Fruit fly (Drosophila melanogaster): ENCODE data around the gene CG31886.

CG31886 gene

DNA sequence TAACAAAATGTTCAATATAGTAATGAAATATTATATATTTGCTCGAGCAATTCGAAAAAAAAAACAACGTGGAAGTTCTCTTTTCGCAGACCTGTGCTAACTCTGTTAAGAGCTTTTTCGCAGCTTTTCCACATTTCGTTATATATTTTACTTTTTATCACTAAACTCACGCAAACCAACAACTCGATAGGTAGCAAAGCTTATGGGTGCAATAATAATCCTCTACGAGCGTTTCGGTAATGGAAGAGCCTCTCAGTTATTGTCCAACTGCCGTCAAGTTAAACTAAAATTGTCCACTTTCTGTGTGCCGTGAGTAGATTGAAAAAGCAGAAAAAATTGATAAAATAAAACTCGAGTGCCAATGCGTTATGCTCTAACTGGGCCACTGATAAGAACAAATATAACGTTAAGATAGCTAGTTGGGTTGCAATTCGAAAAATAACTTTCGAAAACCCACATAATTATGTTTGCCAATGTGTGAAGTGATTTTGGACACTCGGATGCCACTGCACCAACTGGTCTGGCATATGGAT, 25.1 kb downstream of the CG31886 start, which contains the start of gene Tsp29Fa:
TSS of gene Tsp29Fa (plus strand) at position 253 of the 533 bp plus-strand sequence.
- TF ChIP-seq GATAd (GFP tag; optimal IDR thresholded peaks at IDR 0.05) (no peak), psq (GFP tag; optimal IDR thresholded peaks at IDR 0.05) (no peak), woc (GFP tag; optimal IDR thresholded peaks at IDR 0.05) (no peak), foxo (GFP tag; optimal IDR thresholded peaks at IDR 0.05) (no peak), Dfd (GFP tag; optimal IDR thresholded peaks at IDR 0.05) (no peak), Myc (optimal IDR thresholded peaks at IDR 0.05) (no peak), Rel (GFP tag; optimal IDR thresholded peaks at IDR 0.05) (no peak), Rel (tag; optimal IDR thresholded peaks at IDR 0.05) (no peak), Mio (GFP tag; optimal IDR thresholded peaks at IDR 0.05) (no peak), Hnf4 (GFP tag; optimal IDR thresholded peaks at IDR 0.05) (no peak), br (GFP tag; optimal IDR thresholded peaks at IDR 0.05) (no peak), CG32264 (GFP tag; optimal IDR thresholded peaks at IDR 0.05) (no peak), ey (GFP tag; optimal IDR thresholded peaks at IDR 0.05) (no peak), h (GFP tag; optimal IDR thresholded peaks at IDR 0.05) (no peak), Jra (GFP tag; optimal IDR thresholded peaks at IDR 0.05) (no peak), lola (GFP tag; optimal IDR thresholded peaks at IDR 0.05) (no peak)

DNA sequence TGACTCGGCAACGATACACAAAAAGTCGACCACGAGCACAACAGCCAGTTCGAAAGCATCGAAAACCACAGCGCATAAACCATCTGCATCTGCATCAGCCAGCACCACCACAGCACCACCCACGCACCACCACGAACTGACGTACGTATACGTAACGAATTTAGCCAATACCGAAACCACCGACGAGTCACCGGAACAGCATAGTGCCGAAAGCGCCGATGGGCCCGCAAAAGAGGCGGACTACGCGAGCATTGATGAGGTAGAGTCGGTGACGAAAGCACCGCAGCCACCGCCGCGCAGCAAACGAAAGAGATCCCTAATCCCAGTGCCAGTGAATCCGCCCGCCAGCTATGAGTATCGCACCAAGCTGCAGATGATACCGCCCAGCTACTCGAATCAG, 27.7 kb downstream of the CG31886 start:
- TF ChIP-seq dsf (GFP tag; optimal IDR thresholded peaks at IDR 0.05; ENCODE audit: borderline replicate concordance) (no peak), Jra (GFP tag; optimal IDR thresholded peaks at IDR 0.05) (no peak), Hr83 (GFP tag; optimal IDR thresholded peaks at IDR 0.05; ENCODE audit: poor library complexity, severe bottlenecking) (no peak), pan (optimal IDR thresholded peaks at IDR 0.05) (no peak), dl (GFP tag; optimal IDR thresholded peaks at IDR 0.05; ENCODE audit: insufficient read depth in 1 of 2, partially characterized antibody in 2 of 2) (no peak), CG9705 (GFP tag; optimal IDR thresholded peaks at IDR 0.05) (no peak), sv (GFP tag; optimal IDR thresholded peaks at IDR 0.05) (no peak), psq (GFP tag; optimal IDR thresholded peaks at IDR 0.05) (no peak), brk (GFP tag; optimal IDR thresholded peaks at IDR 0.05) (no peak), sage (GFP tag; optimal IDR thresholded peaks at IDR 0.05) (no peak), dmrt93B (GFP tag; optimal IDR thresholded peaks at IDR 0.05) (no peak), Dif (GFP tag; optimal IDR thresholded peaks at IDR 0.05; ENCODE audit: partially characterized antibody) (no peak), fru (GFP tag; optimal IDR thresholded peaks at IDR 0.05) (no peak), br (GFP tag; optimal IDR thresholded peaks at IDR 0.05) (no peak), usp (GFP tag; optimal IDR thresholded peaks at IDR 0.05) (no peak), Vsx2 (GFP tag; optimal IDR thresholded peaks at IDR 0.05; ENCODE audit: partially characterized antibody) (no peak), Myc (optimal IDR thresholded peaks at IDR 0.05) (no peak), HLH106 (tag; optimal IDR thresholded peaks at IDR 0.05) (no peak), CG32264 (GFP tag; optimal IDR thresholded peaks at IDR 0.05) (no peak)

DNA sequence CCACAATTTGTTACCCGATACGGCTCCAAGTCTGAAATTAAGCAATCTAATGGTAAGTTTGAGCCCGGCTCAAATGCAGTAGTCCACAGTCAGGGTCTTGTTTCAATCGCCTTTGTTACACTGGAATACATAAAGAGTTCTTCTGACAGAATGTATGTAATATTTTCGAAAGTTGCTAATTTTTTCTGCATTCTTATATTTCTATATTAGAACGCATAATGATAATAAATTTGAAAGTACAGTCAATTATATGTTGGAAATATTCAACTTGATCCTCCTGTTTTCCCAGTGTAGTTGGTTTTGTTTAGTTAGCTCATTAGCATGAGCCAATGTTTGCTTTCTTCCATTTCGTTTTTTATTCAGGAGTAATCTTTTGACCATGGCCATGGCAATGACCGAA, 35.4 kb downstream of the CG31886 start:
- TF ChIP-seq brk (GFP tag; optimal IDR thresholded peaks at IDR 0.05) (no peak), usp (GFP tag; optimal IDR thresholded peaks at IDR 0.05) (no peak), sage (GFP tag; optimal IDR thresholded peaks at IDR 0.05) (no peak), Myc (optimal IDR thresholded peaks at IDR 0.05) (no peak), h (GFP tag; optimal IDR thresholded peaks at IDR 0.05) (peak; percentile 45), lola (GFP tag; optimal IDR thresholded peaks at IDR 0.05) (no peak), N (GFP tag; optimal IDR thresholded peaks at IDR 0.05) (no peak), fru (GFP tag; optimal IDR thresholded peaks at IDR 0.05) (peak; percentile 4), CG32264 (GFP tag; optimal IDR thresholded peaks at IDR 0.05) (no peak), foxo (GFP tag; optimal IDR thresholded peaks at IDR 0.05) (peak in 1 of 2 experiments; percentile 6), br (GFP tag; optimal IDR thresholded peaks at IDR 0.05) (no peak), dl (GFP tag; optimal IDR thresholded peaks at IDR 0.05; ENCODE audit: insufficient read depth in 1 of 2, partially characterized antibody in 2 of 2) (no peak), dsf (GFP tag; optimal IDR thresholded peaks at IDR 0.05; ENCODE audit: borderline replicate concordance) (no peak), ey (GFP tag; optimal IDR thresholded peaks at IDR 0.05) (peak; percentile 22), dmrt93B (GFP tag; optimal IDR thresholded peaks at IDR 0.05) (no peak)

DNA sequence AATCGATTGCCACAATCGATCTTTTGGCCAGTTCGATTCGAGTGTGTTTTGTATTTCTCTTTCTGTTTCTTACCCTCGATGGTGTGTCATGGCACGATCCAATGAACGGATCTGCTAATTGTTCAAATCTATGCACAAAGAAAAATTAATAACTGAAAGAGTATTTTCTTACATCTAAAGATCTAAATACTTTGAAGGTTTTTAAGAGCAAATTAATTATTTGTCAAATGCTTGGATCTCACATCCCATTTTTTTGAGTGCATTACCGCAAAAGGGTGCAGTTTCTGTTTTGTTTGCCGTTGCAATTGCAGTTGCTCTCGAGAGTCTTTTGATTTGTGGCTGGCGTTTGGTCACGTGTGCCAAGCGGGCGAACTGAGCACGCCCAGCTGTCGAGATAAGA, 36.9 kb downstream of the CG31886 start:
- TF ChIP-seq GATAd (GFP tag; optimal IDR thresholded peaks at IDR 0.05) (no peak), fru (GFP tag; optimal IDR thresholded peaks at IDR 0.05) (no peak), Vsx2 (GFP tag; optimal IDR thresholded peaks at IDR 0.05; ENCODE audit: partially characterized antibody) (no peak), psq (GFP tag; optimal IDR thresholded peaks at IDR 0.05) (no peak), Dfd (GFP tag; optimal IDR thresholded peaks at IDR 0.05) (no peak), br (GFP tag; optimal IDR thresholded peaks at IDR 0.05) (no peak), CG32264 (GFP tag; optimal IDR thresholded peaks at IDR 0.05) (no peak)

Measured in whole organism, wandering third instar larva.